Fruit fly (Drosophila melanogaster) whole organism, prepupa: Measurements from ENCODE around the gene CG11980.

ENCODE experiments used
- Blimp-1 ChIP-seq: fragments of 200-800 bp; sonication (Bioruptor generic); optimal IDR thresholded peaks from 3 replicates; lab custom pipeline; 2017; ENCODE audit warnings: missing biosample characterization, missing genetic modification characterization, mild to moderate bottlenecking, moderate library complexity, missing genetic modification reagents
- CG10631 ChIP-seq: fragments of 200-800 bp; sonication (Bioruptor generic); optimal IDR thresholded peaks from 2 replicates; lab custom pipeline; 2016; ENCODE audit warnings: missing biosample characterization, missing genetic modification characterization
- CG10669 ChIP-seq: fragments of 200-800 bp; sonication (Bioruptor generic); optimal IDR thresholded peaks from 3 replicates; lab custom pipeline; 2018; ENCODE audit warnings: missing biosample characterization, mild to moderate bottlenecking, missing genetic modification characterization, moderate library complexity
- CG11294 ChIP-seq: fragments of 200-800 bp; sonication (Bioruptor generic); IDR thresholded peaks from 2 replicates; pipeline ENCODE4 v1.3.6; 2022; ENCODE audit warnings: missing biosample characterization, missing genetic modification characterization
- CG11762 ChIP-seq: fragments of 200-800 bp; sonication (Bioruptor generic); optimal IDR thresholded peaks from 3 replicates; lab custom pipeline; 2016; ENCODE audit warnings: missing biosample characterization, missing genetic modification characterization; ENCODE audit not compliant: insufficient read depth
- CG15336 ChIP-seq: fragments of 200-800 bp; sonication (Bioruptor generic); IDR thresholded peaks from 2 replicates; pipeline ENCODE4 v1.3.6; 2022; ENCODE audit warnings: missing biosample characterization, missing genetic modification characterization
- CG1621 ChIP-seq: fragments of 200-800 bp; sonication (Bioruptor generic); optimal IDR thresholded peaks from 3 replicates; lab custom pipeline; 2018; ENCODE audit warnings: missing biosample characterization, mild to moderate bottlenecking, missing genetic modification characterization
- CG31627 ChIP-seq: fragments of 200-800 bp; sonication (Bioruptor generic); optimal IDR thresholded peaks from 3 replicates; lab custom pipeline; 2016; ENCODE audit warnings: missing biosample characterization, missing genetic modification characterization
- CG32006 ChIP-seq: fragments of 200-800 bp; sonication (Bioruptor generic); optimal IDR thresholded peaks from 3 replicates; lab custom pipeline; 2017; ENCODE audit warnings: missing biosample characterization, mild to moderate bottlenecking, missing genetic modification characterization
- CG3919 ChIP-seq: fragments of 200-800 bp; sonication (Bioruptor generic); optimal IDR thresholded peaks from 3 replicates; lab custom pipeline; 2016; ENCODE audit warnings: missing biosample characterization, missing genetic modification characterization
- CG4318 ChIP-seq: fragments of 200-800 bp; sonication (Bioruptor generic); optimal IDR thresholded peaks from 3 replicates; lab custom pipeline; 2017; ENCODE audit warnings: missing biosample characterization, mild to moderate bottlenecking, missing genetic modification characterization
- CG6163 ChIP-seq: fragments of 200-800 bp; sonication (Bioruptor generic); IDR thresholded peaks from 3 replicates; pipeline ENCODE4 v1.3.6; 2022; ENCODE audit warnings: missing biosample characterization, missing genetic modification characterization
- CG6276 ChIP-seq: fragments of 200-800 bp; sonication (Bioruptor generic); optimal IDR thresholded peaks from 2 replicates; lab custom pipeline; 2017; ENCODE audit warnings: missing biosample characterization, mild to moderate bottlenecking, missing genetic modification characterization
- CG6792 ChIP-seq: fragments of 200-800 bp; sonication (Bioruptor generic); optimal IDR thresholded peaks from 3 replicates; lab custom pipeline; 2016; ENCODE audit warnings: missing biosample characterization, missing genetic modification characterization
- CG6808 ChIP-seq: fragments of 200-800 bp; sonication (Bioruptor generic); optimal IDR thresholded peaks from 3 replicates; lab custom pipeline; 2017; ENCODE audit warnings: missing biosample characterization, missing genetic modification characterization, mild to moderate bottlenecking, moderate library complexity, missing genetic modification reagents
- CG6854 ChIP-seq: fragments of 200-800 bp; sonication (Bioruptor generic); optimal IDR thresholded peaks from 2 replicates; lab custom pipeline; 2017; ENCODE audit warnings: missing biosample characterization, mild to moderate bottlenecking, missing genetic modification characterization
- CG7368 ChIP-seq: fragments of 200-800 bp; sonication (Bioruptor generic); optimal IDR thresholded peaks from 3 replicates; lab custom pipeline; 2016; ENCODE audit warnings: missing biosample characterization, missing genetic modification characterization
- CG8119 ChIP-seq: fragments of 200-800 bp; sonication (Bioruptor generic); IDR thresholded peaks from 3 replicates; pipeline ENCODE4 v1.3.6; 2022; ENCODE audit warnings: missing biosample characterization, missing genetic modification characterization
- CG8319 ChIP-seq: fragments of 200-800 bp; sonication (Bioruptor generic); optimal IDR thresholded peaks from 3 replicates; lab custom pipeline; 2016; ENCODE audit warnings: missing biosample characterization, missing genetic modification characterization
- CG8632 ChIP-seq: fragments of 200-800 bp; sonication (Bioruptor generic); optimal IDR thresholded peaks from 3 replicates; lab custom pipeline; 2016; ENCODE audit warnings: missing biosample characterization, missing genetic modification characterization
- CG9139 ChIP-seq: fragments of 200-800 bp; sonication (Bioruptor generic); optimal IDR thresholded peaks from 3 replicates; lab custom pipeline; 2017; ENCODE audit warnings: missing biosample characterization, mild to moderate bottlenecking, missing genetic modification characterization
- Eip75B ChIP-seq: fragments of 200-800 bp; sonication (Bioruptor generic); optimal IDR thresholded peaks from 3 replicates; lab custom pipeline; 2016; ENCODE audit warnings: missing biosample characterization, missing genetic modification characterization
- Eip78C ChIP-seq: fragments of 200-800 bp; sonication (Bioruptor generic); peaks from one replicate; lab custom pipeline; 2016; ENCODE audit warnings: missing biosample characterization, missing genetic modification characterization
- Eip93F ChIP-seq: fragments of 200-800 bp; sonication (Bioruptor generic); optimal IDR thresholded peaks from 2 replicates; lab custom pipeline; 2016; ENCODE audit warnings: missing biosample characterization, mild to moderate bottlenecking, missing genetic modification characterization
- Ets96B ChIP-seq: fragments of 200-800 bp; optimal IDR thresholded peaks from 2 replicates; lab custom pipeline; 2019; ENCODE audit warnings: missing biosample characterization, mild to moderate bottlenecking, missing genetic modification characterization, moderate library complexity
- Gug ChIP-seq: fragments of 200-800 bp; sonication (Bioruptor generic); IDR thresholded peaks from 2 replicates; pipeline ENCODE4 v1.3.6; 2022; ENCODE audit warnings: missing biosample characterization, missing genetic modification characterization
- Hr38 ChIP-seq: sonication (Bioruptor generic); optimal IDR thresholded peaks from 2 replicates; lab custom pipeline; 2016; ENCODE audit warnings: missing biosample characterization, missing genetic modification characterization
- Hr39 ChIP-seq: fragments of 200-800 bp; sonication (Bioruptor generic); optimal IDR thresholded peaks from 2 replicates; lab custom pipeline; 2016; ENCODE audit warnings: missing biosample characterization, missing genetic modification characterization
- Hr4 ChIP-seq: fragments of 200-800 bp; sonication (Bioruptor generic); optimal IDR thresholded peaks from 3 replicates; lab custom pipeline; 2016; ENCODE audit warnings: missing biosample characterization, missing genetic modification characterization
- Lpt ChIP-seq: fragments of 200-800 bp; sonication (Bioruptor generic); optimal IDR thresholded peaks from 3 replicates; lab custom pipeline; 2016; ENCODE audit warnings: missing biosample characterization, missing genetic modification characterization
- Met ChIP-seq: fragments of 200-800 bp; sonication (Bioruptor generic); optimal IDR thresholded peaks from 3 replicates; lab custom pipeline; 2016; ENCODE audit warnings: missing biosample characterization, missing genetic modification characterization
- OdsH ChIP-seq: fragments of 200-800 bp; sonication (Bioruptor generic); optimal IDR thresholded peaks from 3 replicates; lab custom pipeline; 2016; ENCODE audit warnings: missing biosample characterization, missing genetic modification characterization
- Smox ChIP-seq: fragments of 200-800 bp; sonication (Bioruptor generic); optimal IDR thresholded peaks from 3 replicates; lab custom pipeline; 2016; ENCODE audit warnings: missing biosample characterization, missing genetic modification characterization
- Sox102F ChIP-seq: fragments of 200-800 bp; sonication (Bioruptor generic); optimal IDR thresholded peaks from 2 replicates; lab custom pipeline; 2016; ENCODE audit warnings: missing biosample characterization, mild to moderate bottlenecking, missing genetic modification characterization
- Sox14 ChIP-seq: fragments of 200-800 bp; sonication (Bioruptor generic); optimal IDR thresholded peaks from 3 replicates; lab custom pipeline; 2016; ENCODE audit warnings: missing biosample characterization, missing genetic modification characterization
- Sox15 ChIP-seq: fragments of 200-800 bp; sonication (Bioruptor generic); optimal IDR thresholded peaks from 3 replicates; lab custom pipeline; 2016; ENCODE audit warnings: missing biosample characterization, missing genetic modification characterization
- achi ChIP-seq: fragments of 200-800 bp; sonication (Bioruptor generic); optimal IDR thresholded peaks from 3 replicates; lab custom pipeline; 2016; ENCODE audit warnings: missing biosample characterization, missing genetic modification characterization
- acj6 ChIP-seq: fragments of 200-800 bp; sonication (Bioruptor generic); optimal IDR thresholded peaks from 3 replicates; lab custom pipeline; 2016; ENCODE audit warnings: missing biosample characterization, missing genetic modification characterization
- cyc ChIP-seq: fragments of 200-800 bp; sonication (Bioruptor generic); optimal IDR thresholded peaks from 3 replicates; lab custom pipeline; 2016; ENCODE audit warnings: missing biosample characterization, missing genetic modification characterization
- dac ChIP-seq: fragments of 200-800 bp; sonication (Bioruptor generic); optimal IDR thresholded peaks from 2 replicates; lab custom pipeline; 2017; ENCODE audit warnings: missing biosample characterization, mild to moderate bottlenecking, missing genetic modification characterization
- dsx ChIP-seq: fragments of 200-800 bp; optimal IDR thresholded peaks from 3 replicates; lab custom pipeline; 2019; ENCODE audit warnings: missing biosample characterization, mild to moderate bottlenecking, missing genetic modification characterization, moderate library complexity; ENCODE audit not compliant: poor library complexity, severe bottlenecking
- eg ChIP-seq: fragments of 200-800 bp; sonication (Bioruptor generic); IDR thresholded peaks from 3 replicates; pipeline ENCODE4 v1.3.6; 2022; ENCODE audit warnings: missing biosample characterization, missing genetic modification characterization
- fd59A ChIP-seq: fragments of 200-800 bp; sonication (Bioruptor generic); optimal IDR thresholded peaks from 2 replicates; lab custom pipeline; 2017; ENCODE audit warnings: missing biosample characterization, mild to moderate bottlenecking, missing genetic modification characterization, missing genetic modification reagents
- fd85E ChIP-seq: fragments of 200-800 bp; sonication (Bioruptor generic); optimal IDR thresholded peaks from 3 replicates; lab custom pipeline; 2016; ENCODE audit warnings: missing biosample characterization, missing genetic modification characterization
- lz ChIP-seq: fragments of 200-800 bp; sonication (Bioruptor generic); optimal IDR thresholded peaks from 3 replicates; lab custom pipeline; 2016; ENCODE audit warnings: missing biosample characterization, missing genetic modification characterization
- net ChIP-seq: fragments of 200-800 bp; sonication (Bioruptor generic); optimal IDR thresholded peaks from 3 replicates; lab custom pipeline; 2016; ENCODE audit warnings: missing biosample characterization, missing genetic modification characterization
- pdm3 ChIP-seq: fragments of 200-800 bp; sonication (Bioruptor generic); optimal IDR thresholded peaks from 3 replicates; lab custom pipeline; 2016; ENCODE audit warnings: missing biosample characterization, missing genetic modification characterization
- salr ChIP-seq, 2 experiments: fragments of 200-800 bp; sonication (Bioruptor generic); optimal IDR thresholded peaks; 3 replicates each; lab custom pipeline; 2016 to 2018; ENCODE audit warnings: missing biosample characterization in 2 of 2, missing genetic modification characterization in 2 of 2, mild to moderate bottlenecking in 1 of 2
- spab ChIP-seq: fragments of 200-800 bp; sonication (Bioruptor generic); optimal IDR thresholded peaks from 2 replicates; lab custom pipeline; 2017; ENCODE audit warnings: missing biosample characterization, mild to moderate bottlenecking, missing genetic modification characterization, missing genetic modification reagents
- ss ChIP-seq, 2 experiments: fragments of 200-800 bp; sonication (Bioruptor generic); optimal IDR thresholded peaks; 2 replicates in 1 of 2; 3 replicates in 1 of 2; lab custom pipeline; 2017 to 2018; ENCODE audit warnings: mild to moderate bottlenecking in 2 of 2, missing biosample characterization in 2 of 2, missing genetic modification characterization in 2 of 2, moderate library complexity in 1 of 2
- svp ChIP-seq: fragments of 200-800 bp; sonication (Bioruptor generic); peaks from one replicate; lab custom pipeline; 2016; ENCODE audit warnings: missing biosample characterization, missing genetic modification characterization
- topi ChIP-seq: fragments of 200-800 bp; sonication (Bioruptor generic); optimal IDR thresholded peaks from 3 replicates; lab custom pipeline; 2016; ENCODE audit warnings: missing biosample characterization, missing genetic modification characterization
- vri ChIP-seq: fragments of 200-800 bp; sonication (Bioruptor generic); optimal IDR thresholded peaks from 3 replicates; lab custom pipeline; 2016; ENCODE audit warnings: missing biosample characterization, mild to moderate bottlenecking, missing genetic modification characterization

Gene CG11980

DNA sequence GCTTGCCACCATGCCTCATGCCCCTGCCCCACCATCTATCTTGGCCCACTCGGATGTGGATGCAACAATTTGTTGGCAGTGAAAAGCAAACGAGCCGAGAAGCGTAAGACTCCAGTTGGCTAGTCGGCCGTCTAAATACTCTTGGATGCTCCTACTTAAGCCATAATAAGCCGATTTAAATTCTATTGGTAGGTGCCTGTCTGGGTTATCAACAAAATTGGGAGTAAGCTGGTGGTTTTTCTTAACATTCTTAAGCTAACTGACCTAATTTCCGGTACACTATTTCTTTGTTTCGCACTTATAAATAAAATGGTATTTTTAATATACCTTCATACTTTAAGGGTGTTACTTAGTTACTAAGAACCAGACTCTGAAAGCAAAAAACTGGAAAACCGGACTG is 46.1 kb upstream of the CG11980 start:
- TF ChIP-seq CG7368 (GFP tag; lab: Kevin White, UChicago), result no peak
- peak; percentile 0 for TF ChIP-seq CG32006 (GFP tag; lab: Kevin White, UChicago)
- TF ChIP-seq CG15336 (GFP tag; lab: Robert Waterston, UW), result 0 out of 2 replicates have a peak, but pooled peaks have one; percentile 6
- no peak; the same call in 2 of the 3 replicates for TF ChIP-seq eg (GFP tag; lab: Robert Waterston, UW)
- TF ChIP-seq CG3919 (GFP tag; lab: Kevin White, UChicago), result peak; percentile 3
- TF ChIP-seq Sox15 (GFP tag; lab: Kevin White, UChicago), result no peak
- peak; percentile 37 for TF ChIP-seq lz (GFP tag; lab: Kevin White, UChicago)
- peak; percentile 75 for TF ChIP-seq Eip78C
- no peak for TF ChIP-seq CG11762 (GFP tag; lab: Kevin White, UChicago)
- peak; percentile 4 for TF ChIP-seq acj6 (GFP tag; lab: Kevin White, UChicago)
- TF ChIP-seq Ets96B (tag; lab: Kevin White, UChicago), result peak; percentile 37
- peak; percentile 34 for TF ChIP-seq Met (GFP tag; lab: Kevin White, UChicago)
- no peak for TF ChIP-seq CG11294 (GFP tag; lab: Robert Waterston, UW)
- TF ChIP-seq CG6792, result no peak
- TF ChIP-seq Hr4 (GFP tag; lab: Kevin White, UChicago), result no peak
- peak; percentile 83 for TF ChIP-seq svp (GFP tag; lab: Kevin White, UChicago)
- TF ChIP-seq Hr39, result peak; percentile 14
- TF ChIP-seq Eip75B, result peak; percentile 48
- peak; percentile 38 for TF ChIP-seq cyc (GFP tag; lab: Kevin White, UChicago)
- no peak for TF ChIP-seq dac
- no peak for TF ChIP-seq net (GFP tag; lab: Kevin White, UChicago)
- no peak for TF ChIP-seq fd59A
- TF ChIP-seq Smox, result peak; percentile 13
- TF ChIP-seq vri (GFP tag; lab: Kevin White, UChicago), result peak; percentile 3
- no peak for TF ChIP-seq CG1621 (tag; lab: Kevin White, UChicago)
- TF ChIP-seq CG6276 (GFP tag; lab: Kevin White, UChicago), result no peak
- no peak for TF ChIP-seq CG6163 (GFP tag; lab: Robert Waterston, UW)
- TF ChIP-seq Hr38 (GFP tag; lab: Kevin White, UChicago), result no peak
- TF ChIP-seq spab, result no peak
- TF ChIP-seq Blimp-1 (GFP tag; lab: Kevin White, UChicago), result no peak
- TF ChIP-seq achi, result no peak
- TF ChIP-seq CG8319 (GFP tag; lab: Kevin White, UChicago), result no peak
- TF ChIP-seq ss (GFP tag; optimal IDR thresholded peaks at IDR 0.05; lab: Kevin White, UChicago), result peak in 1 of 2 experiments; percentile 47
- peak; percentile 9 for TF ChIP-seq CG10669 (GFP tag; lab: Kevin White, UChicago)
- no peak for TF ChIP-seq Eip93F (GFP tag; lab: Kevin White, UChicago)
- no peak for TF ChIP-seq fd85E
- peak; percentile 37 for TF ChIP-seq Sox102F (GFP tag; lab: Kevin White, UChicago)
- no peak for TF ChIP-seq Lpt (GFP tag; lab: Kevin White, UChicago)
- no peak for TF ChIP-seq OdsH
- peak; percentile 75 for TF ChIP-seq dsx (GFP tag; lab: Kevin White, UChicago)
- TF ChIP-seq CG6808, result peak; percentile 1
- no peak for TF ChIP-seq CG10631 (GFP tag; lab: Kevin White, UChicago)
- TF ChIP-seq CG31627, result peak; percentile 32
- TF ChIP-seq CG8632, result no peak
- no peak for TF ChIP-seq CG8119 (GFP tag; lab: Robert Waterston, UW)
- TF ChIP-seq Sox14 (GFP tag; lab: Kevin White, UChicago), result peak; percentile 31
- TF ChIP-seq CG6854 (GFP tag; lab: Kevin White, UChicago), result no peak
- no peak for TF ChIP-seq CG4318 (GFP tag; lab: Kevin White, UChicago)
- peak; percentile 19 for TF ChIP-seq topi
- TF ChIP-seq CG9139 (GFP tag; lab: Kevin White, UChicago), result no peak
- no peak for TF ChIP-seq salr (GFP tag; optimal IDR thresholded peaks at IDR 0.05; lab: Kevin White, UChicago)
- peak; percentile 30 for TF ChIP-seq pdm3 (GFP tag; lab: Kevin White, UChicago)
- TF ChIP-seq Gug (GFP tag; lab: Robert Waterston, UW), result no peak
